Fruit fly (Drosophila melanogaster) whole organism, prepupa: ENCODE data around the gene CG8100.

Experiments used
- CG10631 ChIP-seq: fragments of 200-800 bp; sonication (Bioruptor generic); optimal IDR thresholded peaks from 2 replicates; lab custom pipeline; 2016; ENCODE audit warnings: missing biosample characterization, missing genetic modification characterization
- CG11294 ChIP-seq: fragments of 200-800 bp; sonication (Bioruptor generic); IDR thresholded peaks from 2 replicates; pipeline ENCODE4 v1.3.6; 2022; ENCODE audit warnings: missing biosample characterization, missing genetic modification characterization
- CG11902 ChIP-seq: fragments of 200-800 bp; sonication (Bioruptor generic); optimal IDR thresholded peaks from 3 replicates; lab custom pipeline; 2016; ENCODE audit warnings: missing biosample characterization, missing genetic modification characterization
- CG16779 ChIP-seq: fragments of 200-800 bp; sonication (Bioruptor generic); optimal IDR thresholded peaks from 3 replicates; lab custom pipeline; 2017; ENCODE audit warnings: missing biosample characterization, mild to moderate bottlenecking, missing genetic modification characterization
- CG31627 ChIP-seq: fragments of 200-800 bp; sonication (Bioruptor generic); optimal IDR thresholded peaks from 3 replicates; lab custom pipeline; 2016; ENCODE audit warnings: missing biosample characterization, missing genetic modification characterization
- CG34406 ChIP-seq: fragments of 200-800 bp; sonication (Bioruptor generic); optimal IDR thresholded peaks from 3 replicates; lab custom pipeline; 2016; ENCODE audit warnings: missing biosample characterization, missing genetic modification characterization
- CG3919 ChIP-seq: fragments of 200-800 bp; sonication (Bioruptor generic); optimal IDR thresholded peaks from 3 replicates; lab custom pipeline; 2016; ENCODE audit warnings: missing biosample characterization, missing genetic modification characterization
- CG6276 ChIP-seq: fragments of 200-800 bp; sonication (Bioruptor generic); optimal IDR thresholded peaks from 2 replicates; lab custom pipeline; 2017; ENCODE audit warnings: missing biosample characterization, mild to moderate bottlenecking, missing genetic modification characterization
- CG6792 ChIP-seq: fragments of 200-800 bp; sonication (Bioruptor generic); optimal IDR thresholded peaks from 3 replicates; lab custom pipeline; 2016; ENCODE audit warnings: missing biosample characterization, missing genetic modification characterization
- CG6808 ChIP-seq: fragments of 200-800 bp; sonication (Bioruptor generic); optimal IDR thresholded peaks from 3 replicates; lab custom pipeline; 2017; ENCODE audit warnings: missing biosample characterization, missing genetic modification characterization, mild to moderate bottlenecking, moderate library complexity, missing genetic modification reagents
- CG7368 ChIP-seq: fragments of 200-800 bp; sonication (Bioruptor generic); optimal IDR thresholded peaks from 3 replicates; lab custom pipeline; 2016; ENCODE audit warnings: missing biosample characterization, missing genetic modification characterization
- Eip75B ChIP-seq: fragments of 200-800 bp; sonication (Bioruptor generic); optimal IDR thresholded peaks from 3 replicates; lab custom pipeline; 2016; ENCODE audit warnings: missing biosample characterization, missing genetic modification characterization
- Eip78C ChIP-seq: fragments of 200-800 bp; sonication (Bioruptor generic); peaks from one replicate; lab custom pipeline; 2016; ENCODE audit warnings: missing biosample characterization, missing genetic modification characterization
- Ets21C ChIP-seq: fragments of 200-800 bp; sonication (Bioruptor generic); optimal IDR thresholded peaks from 3 replicates; lab custom pipeline; 2016; ENCODE audit warnings: missing biosample characterization, missing genetic modification characterization
- Ets96B ChIP-seq: fragments of 200-800 bp; optimal IDR thresholded peaks from 2 replicates; lab custom pipeline; 2019; ENCODE audit warnings: missing biosample characterization, mild to moderate bottlenecking, missing genetic modification characterization, moderate library complexity
- Gug ChIP-seq: fragments of 200-800 bp; sonication (Bioruptor generic); IDR thresholded peaks from 2 replicates; pipeline ENCODE4 v1.3.6; 2022; ENCODE audit warnings: missing biosample characterization, missing genetic modification characterization
- Hr39 ChIP-seq: fragments of 200-800 bp; sonication (Bioruptor generic); optimal IDR thresholded peaks from 2 replicates; lab custom pipeline; 2016; ENCODE audit warnings: missing biosample characterization, missing genetic modification characterization
- Hr4 ChIP-seq: fragments of 200-800 bp; sonication (Bioruptor generic); optimal IDR thresholded peaks from 3 replicates; lab custom pipeline; 2016; ENCODE audit warnings: missing biosample characterization, missing genetic modification characterization
- Met ChIP-seq: fragments of 200-800 bp; sonication (Bioruptor generic); optimal IDR thresholded peaks from 3 replicates; lab custom pipeline; 2016; ENCODE audit warnings: missing biosample characterization, missing genetic modification characterization
- Sox102F ChIP-seq: fragments of 200-800 bp; sonication (Bioruptor generic); optimal IDR thresholded peaks from 2 replicates; lab custom pipeline; 2016; ENCODE audit warnings: missing biosample characterization, mild to moderate bottlenecking, missing genetic modification characterization
- Sox14 ChIP-seq: fragments of 200-800 bp; sonication (Bioruptor generic); optimal IDR thresholded peaks from 3 replicates; lab custom pipeline; 2016; ENCODE audit warnings: missing biosample characterization, missing genetic modification characterization
- Sox15 ChIP-seq: fragments of 200-800 bp; sonication (Bioruptor generic); optimal IDR thresholded peaks from 3 replicates; lab custom pipeline; 2016; ENCODE audit warnings: missing biosample characterization, missing genetic modification characterization
- achi ChIP-seq: fragments of 200-800 bp; sonication (Bioruptor generic); optimal IDR thresholded peaks from 3 replicates; lab custom pipeline; 2016; ENCODE audit warnings: missing biosample characterization, missing genetic modification characterization
- acj6 ChIP-seq: fragments of 200-800 bp; sonication (Bioruptor generic); optimal IDR thresholded peaks from 3 replicates; lab custom pipeline; 2016; ENCODE audit warnings: missing biosample characterization, missing genetic modification characterization
- cyc ChIP-seq: fragments of 200-800 bp; sonication (Bioruptor generic); optimal IDR thresholded peaks from 3 replicates; lab custom pipeline; 2016; ENCODE audit warnings: missing biosample characterization, missing genetic modification characterization
- dsx ChIP-seq: fragments of 200-800 bp; optimal IDR thresholded peaks from 3 replicates; lab custom pipeline; 2019; ENCODE audit warnings: missing biosample characterization, mild to moderate bottlenecking, missing genetic modification characterization, moderate library complexity; ENCODE audit not compliant: poor library complexity, severe bottlenecking
- esn ChIP-seq: fragments of 200-800 bp; sonication (Bioruptor generic); optimal IDR thresholded peaks from 2 replicates; lab custom pipeline; 2016; ENCODE audit warnings: missing biosample characterization, mild to moderate bottlenecking, missing genetic modification characterization, moderate library complexity
- fkh ChIP-seq: fragments of 200-800 bp; sonication (Bioruptor generic); optimal IDR thresholded peaks from 3 replicates; lab custom pipeline; 2017; ENCODE audit warnings: missing biosample characterization, mild to moderate bottlenecking, missing genetic modification characterization, moderate library complexity
- lz ChIP-seq: fragments of 200-800 bp; sonication (Bioruptor generic); optimal IDR thresholded peaks from 3 replicates; lab custom pipeline; 2016; ENCODE audit warnings: missing biosample characterization, missing genetic modification characterization
- net ChIP-seq: fragments of 200-800 bp; sonication (Bioruptor generic); optimal IDR thresholded peaks from 3 replicates; lab custom pipeline; 2016; ENCODE audit warnings: missing biosample characterization, missing genetic modification characterization
- pdm3 ChIP-seq: fragments of 200-800 bp; sonication (Bioruptor generic); optimal IDR thresholded peaks from 3 replicates; lab custom pipeline; 2016; ENCODE audit warnings: missing biosample characterization, missing genetic modification characterization
- salr ChIP-seq, 2 experiments: fragments of 200-800 bp; sonication (Bioruptor generic); optimal IDR thresholded peaks; 3 replicates each; lab custom pipeline; 2016 to 2018; ENCODE audit warnings: missing biosample characterization in 2 of 2, missing genetic modification characterization in 2 of 2, mild to moderate bottlenecking in 1 of 2
- spab ChIP-seq: fragments of 200-800 bp; sonication (Bioruptor generic); optimal IDR thresholded peaks from 2 replicates; lab custom pipeline; 2017; ENCODE audit warnings: missing biosample characterization, mild to moderate bottlenecking, missing genetic modification characterization, missing genetic modification reagents
- ss ChIP-seq, 2 experiments: fragments of 200-800 bp; sonication (Bioruptor generic); optimal IDR thresholded peaks; 2 replicates in 1 of 2; 3 replicates in 1 of 2; lab custom pipeline; 2017 to 2018; ENCODE audit warnings: mild to moderate bottlenecking in 2 of 2, missing biosample characterization in 2 of 2, missing genetic modification characterization in 2 of 2, moderate library complexity in 1 of 2
- svp ChIP-seq: fragments of 200-800 bp; sonication (Bioruptor generic); peaks from one replicate; lab custom pipeline; 2016; ENCODE audit warnings: missing biosample characterization, missing genetic modification characterization
- topi ChIP-seq: fragments of 200-800 bp; sonication (Bioruptor generic); optimal IDR thresholded peaks from 3 replicates; lab custom pipeline; 2016; ENCODE audit warnings: missing biosample characterization, missing genetic modification characterization
- vri ChIP-seq: fragments of 200-800 bp; sonication (Bioruptor generic); optimal IDR thresholded peaks from 3 replicates; lab custom pipeline; 2016; ENCODE audit warnings: missing biosample characterization, mild to moderate bottlenecking, missing genetic modification characterization

Gene CG8100

DNA sequence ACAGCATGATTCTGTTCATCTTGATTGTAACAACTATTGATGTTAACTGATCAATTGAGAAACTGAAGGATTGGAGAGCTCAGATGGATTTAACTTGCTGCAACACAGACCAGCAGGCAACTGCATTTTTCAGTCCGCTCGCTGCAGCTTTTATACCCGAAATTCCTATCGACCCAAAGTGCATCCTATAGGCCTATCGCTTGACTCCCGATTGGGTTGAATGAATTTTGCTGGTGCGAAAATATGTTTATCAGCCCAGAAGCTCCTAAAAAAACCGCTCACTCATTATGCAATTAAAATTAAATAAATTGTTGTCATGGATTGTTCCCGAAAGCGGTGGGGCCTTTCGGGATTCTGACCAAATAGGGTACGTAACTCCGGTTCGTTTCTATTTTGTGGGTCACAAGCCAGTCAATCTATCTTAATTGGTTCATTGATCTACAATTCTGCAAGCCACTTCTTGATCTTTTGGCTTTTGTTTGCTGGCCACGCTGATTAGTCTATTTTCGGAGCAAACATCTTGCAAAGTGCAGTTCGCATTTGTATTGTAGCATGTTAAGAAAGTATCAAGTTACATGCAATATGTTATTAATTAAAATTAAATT, 14.6 kb downstream of the CG8100 start, which contains the start of gene Fbp1:
Gene Fbp1 (minus strand): TSS at position 113 of the 605 bp plus-strand sequence.
- TF ChIP-seq svp (GFP tag; lab: Kevin White, UChicago) (peak; percentile 99), CG16779 (tag; lab: Kevin White, UChicago) (no peak)

DNA sequence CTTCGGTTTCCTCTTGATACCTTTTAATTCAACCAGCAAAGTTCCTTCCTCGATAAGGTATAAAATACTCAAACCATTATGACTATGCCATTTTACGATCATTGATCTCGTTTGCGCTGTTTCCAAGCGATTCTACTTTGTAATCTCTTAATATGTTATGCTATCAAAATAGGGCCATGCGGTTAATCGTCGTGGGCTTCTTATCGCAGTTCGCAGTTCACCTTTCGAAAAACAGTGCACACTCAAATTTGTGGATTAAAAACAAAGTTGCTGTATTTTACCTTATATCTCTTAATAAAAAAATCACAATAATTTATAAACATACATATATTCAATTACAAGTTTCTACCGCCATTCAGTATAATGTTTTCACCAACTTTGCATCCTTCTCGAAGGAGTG, 16.6 kb downstream of the CG8100 start:
- no peak for TF ChIP-seq CG31627
- no peak for TF ChIP-seq CG34406
- TF ChIP-seq spab (GFP tag; lab: Kevin White, UChicago) = no peak
- no peak for TF ChIP-seq Eip75B (GFP tag; lab: Kevin White, UChicago)
- no peak for TF ChIP-seq dsx (GFP tag; lab: Kevin White, UChicago)
- TF ChIP-seq svp (GFP tag; lab: Kevin White, UChicago) = peak; percentile 97

DNA sequence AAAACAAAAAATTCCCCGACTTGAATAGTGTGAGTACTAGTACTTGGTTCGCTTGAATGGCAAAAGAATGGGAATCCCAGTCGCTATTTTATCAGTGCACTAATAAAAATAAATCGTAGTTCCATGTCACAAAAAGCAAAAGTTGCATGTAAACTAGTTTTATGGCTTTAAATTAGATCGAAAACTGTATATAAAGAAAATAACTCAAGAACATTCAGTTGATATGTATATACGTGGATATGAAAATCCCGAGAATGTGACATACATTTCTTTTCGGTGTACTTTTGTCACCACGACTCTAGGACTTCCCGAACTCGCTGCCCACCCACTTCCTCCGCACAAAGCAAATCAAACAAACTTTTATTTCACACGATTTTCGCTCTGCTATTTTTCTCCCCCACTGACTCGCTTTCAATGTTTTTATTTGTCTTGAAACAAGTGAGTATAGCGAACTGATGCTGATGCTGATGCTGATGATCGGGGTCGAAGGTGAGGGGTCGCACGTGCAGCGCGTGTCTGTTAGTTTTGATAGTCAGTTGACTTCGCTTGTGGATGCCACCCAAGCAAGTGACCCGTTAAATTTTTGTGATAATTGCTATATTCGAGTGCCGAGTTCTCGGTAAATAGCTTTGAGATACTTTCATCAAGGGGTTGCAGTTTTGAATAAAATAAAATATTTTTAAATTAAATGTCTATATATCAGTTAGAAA, 18.2 kb downstream of the CG8100 start:
- TF ChIP-seq svp (GFP tag; lab: Kevin White, UChicago) (peak; percentile 58), Hr4 (GFP tag; lab: Kevin White, UChicago) (no peak)

DNA sequence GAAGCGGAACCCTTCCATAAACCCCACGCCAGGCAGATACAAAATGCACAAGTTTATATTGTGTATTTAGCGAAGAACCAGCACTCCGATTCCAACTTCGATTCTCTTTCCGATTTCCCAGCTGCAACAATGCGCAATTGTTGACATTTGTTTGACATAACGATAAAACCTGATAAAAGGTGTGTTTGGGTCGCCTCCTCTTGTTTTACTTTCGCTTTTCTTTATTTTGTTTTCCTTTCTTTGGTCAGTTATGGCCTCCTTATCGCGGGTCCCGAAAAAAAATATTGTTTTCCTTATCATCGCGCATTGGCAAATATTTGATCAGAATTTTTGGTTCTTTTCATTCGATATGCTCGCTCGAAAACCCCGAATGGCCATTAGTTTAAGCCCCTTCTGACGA, 21.6 kb downstream of the CG8100 start:
- TF ChIP-seq CG3919 (no peak), CG7368 (no peak), CG10631 (GFP tag; lab: Kevin White, UChicago) (no peak), net (GFP tag; lab: Kevin White, UChicago) (no peak), esn (GFP tag; lab: Kevin White, UChicago) (no peak), fkh (GFP tag; lab: Kevin White, UChicago) (peak; percentile 40)

DNA sequence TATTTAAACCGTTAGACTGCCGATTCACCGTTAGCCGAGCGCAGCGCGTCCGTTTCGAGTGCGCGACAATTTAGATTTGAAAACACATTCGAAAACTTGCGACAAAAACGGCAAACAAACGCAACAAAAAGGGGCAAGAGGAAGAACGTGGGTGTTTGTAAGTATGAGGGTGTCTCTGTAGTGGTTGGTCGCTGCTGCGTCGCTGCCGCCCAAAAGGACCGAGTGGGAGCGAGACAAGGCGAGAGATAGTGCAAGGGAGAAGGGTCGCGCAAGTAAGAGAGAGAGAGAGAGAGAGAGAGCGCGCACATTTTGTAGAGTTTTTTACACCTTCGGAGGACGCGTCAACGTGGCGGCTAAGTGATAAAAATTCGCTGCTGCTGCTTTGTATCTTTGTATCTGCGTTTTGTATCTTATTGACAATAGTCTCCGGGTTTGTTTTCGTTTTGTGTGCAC, 24.7 kb downstream of the CG8100 start, which contains the start of gene Sox21a:
Gene Sox21a (minus strand): TSS at position 51 of the 453 bp plus-strand sequence.
- TF ChIP-seq Ets96B (no peak), svp (GFP tag; lab: Kevin White, UChicago) (no peak), Gug (GFP tag; lab: Robert Waterston, UW) (no peak), ss (GFP tag; optimal IDR thresholded peaks at IDR 0.05; lab: Kevin White, UChicago) (no peak), CG11902 (GFP tag; lab: Kevin White, UChicago) (no peak), Eip78C (GFP tag; lab: Kevin White, UChicago) (no peak)

DNA sequence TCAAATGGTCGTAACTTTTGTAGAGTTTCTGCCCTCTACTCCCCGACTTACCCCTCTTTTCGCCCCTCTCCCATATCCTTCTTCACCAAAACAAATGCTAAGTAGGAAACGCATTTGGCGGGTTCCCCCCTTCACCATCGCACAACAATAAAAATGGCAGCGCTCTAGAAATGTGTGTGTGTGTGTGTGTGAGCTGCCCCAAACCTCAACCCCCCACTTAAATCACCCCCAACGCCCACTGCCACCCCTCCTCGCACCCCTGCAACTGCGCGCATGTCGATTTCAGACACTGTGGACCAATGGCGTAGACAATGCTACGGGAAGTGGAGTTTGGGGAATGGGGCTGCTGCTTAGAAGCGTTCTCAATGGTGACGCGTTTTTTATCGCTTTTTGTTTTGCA, 26.4 kb downstream of the CG8100 start:
- TF ChIP-seq CG7368 (peak; percentile 50), vri (GFP tag; lab: Kevin White, UChicago) (no peak)

DNA sequence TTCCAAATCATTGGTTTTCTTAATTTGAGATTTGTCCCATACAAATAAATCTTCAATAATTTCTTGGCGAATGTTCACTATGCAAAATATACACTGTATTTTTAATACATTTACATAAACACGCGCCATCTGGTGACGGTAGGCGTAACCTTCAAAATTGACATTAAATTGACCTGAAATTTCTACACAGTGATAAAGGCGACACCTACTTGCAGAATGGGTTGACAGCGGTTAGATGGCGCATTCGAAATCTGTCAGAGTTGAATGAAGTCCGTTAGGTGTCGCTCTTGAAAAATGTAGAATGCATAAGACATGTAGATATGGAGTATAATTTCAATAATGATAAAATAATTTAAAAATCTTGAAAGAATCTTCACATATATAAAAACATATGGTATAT, 28.0 kb downstream of the CG8100 start:
- TF ChIP-seq Gug (GFP tag; lab: Robert Waterston, UW) (no peak), Hr4 (GFP tag; lab: Kevin White, UChicago) (peak; percentile 35), Ets21C (peak; percentile 50), net (GFP tag; lab: Kevin White, UChicago) (no peak), CG6808 (GFP tag; lab: Kevin White, UChicago) (no peak), topi (peak; percentile 58), Sox14 (GFP tag; lab: Kevin White, UChicago) (peak; percentile 59), CG10631 (GFP tag; lab: Kevin White, UChicago) (peak; percentile 32), Ets96B (no peak), Sox15 (GFP tag; lab: Kevin White, UChicago) (peak; percentile 46), CG6276 (GFP tag; lab: Kevin White, UChicago) (no peak), CG11294 (no peak), Hr39 (GFP tag; lab: Kevin White, UChicago) (peak; percentile 88), esn (GFP tag; lab: Kevin White, UChicago) (peak; percentile 56), cyc (GFP tag; lab: Kevin White, UChicago) (peak; percentile 80), achi (no peak), CG11902 (GFP tag; lab: Kevin White, UChicago) (peak; percentile 45), Sox102F (GFP tag; lab: Kevin White, UChicago) (no peak), acj6 (GFP tag; lab: Kevin White, UChicago) (peak; percentile 56), Eip78C (GFP tag; lab: Kevin White, UChicago) (peak; percentile 73), CG6792 (GFP tag; lab: Kevin White, UChicago) (peak; percentile 29), lz (GFP tag; lab: Kevin White, UChicago) (peak; percentile 76), Met (peak; percentile 45), salr (GFP tag; optimal IDR thresholded peaks at IDR 0.05; lab: Kevin White, UChicago) (peak in 1 of 2 experiments; percentile 43), pdm3 (GFP tag; lab: Kevin White, UChicago) (peak; percentile 55)
